Worm (Caenorhabditis elegans) whole organism, late embryonic: ENCODE results near the gene enol-1.

Experiments
- F13H6.1 ChIP-seq: sonication (generic microtip); optimal IDR thresholded peaks from 2 replicates; lab custom pipeline; 2016; ENCODE audit warnings: missing genetic modification characterization, missing compliant biosample characterization
- Y22D7AL.16 ChIP-seq: sonication (generic microtip); optimal IDR thresholded peaks from 2 replicates; lab custom pipeline; 2016; ENCODE audit warnings: missing genetic modification characterization, missing compliant biosample characterization
- ama-1 ChIP-seq: fragments of 150-350 bp; optimal IDR thresholded peaks from 2 replicates; lab custom pipeline; 2014
- ceh-18 ChIP-seq: sonication (generic microtip); optimal IDR thresholded peaks from 2 replicates; lab custom pipeline; 2016; ENCODE audit warnings: missing genetic modification characterization, missing compliant biosample characterization
- ceh-22 ChIP-seq: sonication (generic microtip); optimal IDR thresholded peaks from 2 replicates; lab custom pipeline; 2017; ENCODE audit warnings: missing biosample characterization, missing genetic modification characterization
- ceh-30 ChIP-seq: fragments of 150-350 bp; optimal IDR thresholded peaks from 2 replicates; lab custom pipeline; 2014; ENCODE audit warnings: missing biosample characterization, missing genetic modification characterization
- ceh-34 ChIP-seq: sonication (generic microtip); optimal IDR thresholded peaks from 2 replicates; lab custom pipeline; 2016; ENCODE audit warnings: mild to moderate bottlenecking, missing genetic modification characterization, missing compliant biosample characterization
- ceh-48 ChIP-seq: sonication (generic microtip); optimal IDR thresholded peaks from 2 replicates; lab custom pipeline; 2016; ENCODE audit warnings: missing genetic modification characterization, inconsistent platforms, missing compliant biosample characterization
- ceh-9 ChIP-seq: sonication (generic microtip); optimal IDR thresholded peaks from 2 replicates; lab custom pipeline; 2016; ENCODE audit warnings: mild to moderate bottlenecking, missing genetic modification characterization, inconsistent platforms, missing compliant biosample characterization
- che-1 ChIP-seq: sonication (generic microtip); optimal IDR thresholded peaks from 2 replicates; lab custom pipeline; 2016; ENCODE audit warnings: mild to moderate bottlenecking, missing genetic modification characterization, missing compliant biosample characterization
- dmd-4 ChIP-seq: sonication (generic microtip); optimal IDR thresholded peaks from 2 replicates; lab custom pipeline; 2016; ENCODE audit warnings: borderline replicate concordance, missing genetic modification characterization, missing compliant biosample characterization
- dve-1 ChIP-seq: sonication (generic microtip); optimal IDR thresholded peaks from 2 replicates; lab custom pipeline; 2017; ENCODE audit warnings: antibody characterized with exemption, mild to moderate bottlenecking, missing genetic modification characterization, missing compliant biosample characterization
- elt-2 ChIP-seq: sonication (generic microtip); optimal IDR thresholded peaks from 2 replicates; lab custom pipeline; 2016; ENCODE audit warnings: missing genetic modification reagents, missing genetic modification characterization, missing compliant biosample characterization
- ets-4 ChIP-seq: sonication (generic microtip); optimal IDR thresholded peaks from 2 replicates; lab custom pipeline; 2016; ENCODE audit warnings: missing genetic modification characterization, missing compliant biosample characterization
- fax-1 ChIP-seq: sonication (generic microtip); optimal IDR thresholded peaks from 2 replicates; lab custom pipeline; 2016; ENCODE audit warnings: missing genotype, missing genetic modification characterization, missing compliant biosample characterization
- hlh-30 ChIP-seq: sonication (generic microtip); optimal IDR thresholded peaks from 2 replicates; lab custom pipeline; 2017; ENCODE audit warnings: antibody characterized with exemption, missing genetic modification characterization, missing compliant biosample characterization; ENCODE audit not compliant: insufficient read depth
- lin-11 ChIP-seq: fragments of 200-800 bp; sonication (Bioruptor generic); optimal IDR thresholded peaks from 2 replicates; lab custom pipeline; 2018; ENCODE audit warnings: mild to moderate bottlenecking, missing genetic modification characterization, missing compliant biosample characterization
- mec-3 ChIP-seq: sonication (generic microtip); optimal IDR thresholded peaks from 2 replicates; lab custom pipeline; 2016; ENCODE audit warnings: borderline replicate concordance, missing genetic modification characterization, missing compliant biosample characterization
- nfya-1 ChIP-seq: sonication (generic microtip); optimal IDR thresholded peaks from 2 replicates; lab custom pipeline; 2017; ENCODE audit warnings: missing genetic modification characterization, mild to moderate bottlenecking, missing compliant biosample characterization, antibody characterized with exemption, moderate library complexity
- npax-4 ChIP-seq: sonication (generic microtip); optimal IDR thresholded peaks from 2 replicates; lab custom pipeline; 2016; ENCODE audit warnings: missing genetic modification characterization, missing compliant biosample characterization
- pag-3 ChIP-seq: sonication (generic microtip); optimal IDR thresholded peaks from 2 replicates; lab custom pipeline; 2016; ENCODE audit warnings: missing compliant biosample characterization, missing genetic modification characterization, borderline replicate concordance
- pat-9 ChIP-seq: fragments of 200-800 bp; sonication (Bioruptor generic); optimal IDR thresholded peaks from 2 replicates; lab custom pipeline; 2018; ENCODE audit warnings: mild to moderate bottlenecking, missing genetic modification characterization, moderate library complexity, missing compliant biosample characterization
- pax-1 ChIP-seq: fragments of 150-350 bp; optimal IDR thresholded peaks from 2 replicates; lab custom pipeline; 2014; ENCODE audit warnings: missing biosample characterization, missing genetic modification characterization
- pha-2 ChIP-seq: sonication (generic microtip); optimal IDR thresholded peaks from 2 replicates; lab custom pipeline; 2017; ENCODE audit warnings: mild to moderate bottlenecking, missing genetic modification characterization, missing compliant biosample characterization
- pros-1 ChIP-seq: fragments of 150-350 bp; optimal IDR thresholded peaks from 2 replicates; lab custom pipeline; 2014; ENCODE audit warnings: missing biosample characterization, missing genetic modification reagents, missing genetic modification characterization
- sdc-2 ChIP-seq: sonication (generic microtip); optimal IDR thresholded peaks from 2 replicates; lab custom pipeline; 2016; ENCODE audit warnings: missing genotype, missing genetic modification characterization, missing compliant biosample characterization
- sox-2 ChIP-seq: fragments of 200-800 bp; sonication (Bioruptor generic); IDR thresholded peaks from 2 replicates; pipeline ENCODE4 v1.3.6; 2022; ENCODE audit warnings: missing genetic modification reagents, missing genetic modification characterization, missing compliant biosample characterization
- sox-4 ChIP-seq: sonication (generic microtip); optimal IDR thresholded peaks from 2 replicates; lab custom pipeline; 2017; ENCODE audit warnings: mild to moderate bottlenecking, missing genetic modification characterization, inconsistent platforms, missing compliant biosample characterization
- tbx-2 ChIP-seq: sonication (generic microtip); optimal IDR thresholded peaks from 2 replicates; lab custom pipeline; 2016; ENCODE audit warnings: missing genetic modification characterization, missing compliant biosample characterization
- ttx-3 ChIP-seq: sonication (generic microtip); optimal IDR thresholded peaks from 2 replicates; lab custom pipeline; 2016; ENCODE audit warnings: missing genetic modification reagents, missing genetic modification characterization, missing compliant biosample characterization
- unc-42 ChIP-seq: sonication (generic microtip); optimal IDR thresholded peaks from 2 replicates; lab custom pipeline; 2016; ENCODE audit warnings: missing genotype, missing genetic modification characterization, missing compliant biosample characterization
- unc-55 ChIP-seq: sonication (generic microtip); optimal IDR thresholded peaks from 2 replicates; lab custom pipeline; 2017; ENCODE audit warnings: missing biosample characterization, missing genetic modification reagents, missing genetic modification characterization
- zip-5 ChIP-seq: sonication (generic microtip); optimal IDR thresholded peaks from 2 replicates; lab custom pipeline; 2016; ENCODE audit warnings: missing genetic modification characterization, missing compliant biosample characterization
- ztf-16 ChIP-seq: sonication (generic microtip); optimal IDR thresholded peaks from 2 replicates; lab custom pipeline; 2017; ENCODE audit warnings: missing genetic modification characterization, missing compliant biosample characterization

The enol-1 gene

DNA sequence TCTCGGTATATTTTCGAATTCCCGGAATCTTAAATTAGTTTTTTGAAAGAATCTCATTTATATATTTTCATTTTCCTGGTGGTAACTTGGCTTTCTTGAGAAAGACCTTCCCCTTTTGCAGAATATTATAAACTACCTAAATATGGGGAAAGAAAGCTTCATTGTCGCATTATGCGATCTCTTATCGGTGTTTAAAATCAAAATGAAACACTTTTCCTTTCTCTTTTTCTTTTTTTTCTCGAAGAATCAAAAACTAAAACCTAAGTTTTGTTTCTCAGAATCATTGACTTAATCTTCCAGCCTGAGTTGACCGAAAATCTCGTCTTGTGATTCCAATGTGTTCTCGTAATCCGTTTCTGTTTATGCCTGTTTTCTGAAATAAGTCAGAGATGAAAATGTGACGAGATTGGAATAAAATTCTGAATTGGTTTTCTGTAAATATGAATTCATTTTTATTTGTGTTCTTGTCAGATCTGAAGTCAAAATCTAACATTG, 18.2 kb upstream of the enol-1 start:
- TF ChIP-seq sox-2 (GFP tag; lab: Robert Waterston, UW) (no peak), sox-4 (tag; lab: Kevin White, UChicago) (no peak), hlh-30 (no peak), fax-1 (tag; lab: Kevin White, UChicago) (no peak), ceh-22 (no peak), pag-3 (tag; lab: Kevin White, UChicago) (no peak)

DNA sequence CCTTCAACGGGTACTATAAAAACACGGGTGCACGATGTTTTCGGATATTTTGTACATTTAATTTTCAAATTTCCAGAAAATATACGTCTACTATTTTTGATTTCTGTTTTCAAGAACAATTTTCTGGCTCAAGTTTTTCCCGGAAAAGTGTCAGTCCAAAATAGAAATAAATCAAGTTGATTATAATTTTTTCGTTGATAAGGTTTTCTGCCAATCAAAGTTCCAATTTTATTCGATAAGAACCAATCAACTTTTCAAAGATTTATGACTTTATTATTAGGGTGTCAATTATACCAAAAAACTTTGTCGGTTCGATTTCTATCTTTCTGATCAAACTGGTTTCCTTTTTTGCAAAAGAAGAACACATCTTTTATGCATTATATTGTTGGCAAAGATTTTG, 16.1 kb upstream of the enol-1 start:
- no peak for TF ChIP-seq ceh-22
- no peak for TF ChIP-seq sdc-2 (tag; lab: Kevin White, UChicago)
- no peak for TF ChIP-seq fax-1 (tag; lab: Kevin White, UChicago)
- no peak for TF ChIP-seq ceh-34 (tag; lab: Kevin White, UChicago)
- TF ChIP-seq che-1 (tag; lab: Kevin White, UChicago) = no peak
- TF ChIP-seq zip-5 (tag; lab: Kevin White, UChicago) = no peak
- no peak for TF ChIP-seq npax-4 (tag; lab: Kevin White, UChicago)
- TF ChIP-seq tbx-2 (tag; lab: Kevin White, UChicago) = no peak

DNA sequence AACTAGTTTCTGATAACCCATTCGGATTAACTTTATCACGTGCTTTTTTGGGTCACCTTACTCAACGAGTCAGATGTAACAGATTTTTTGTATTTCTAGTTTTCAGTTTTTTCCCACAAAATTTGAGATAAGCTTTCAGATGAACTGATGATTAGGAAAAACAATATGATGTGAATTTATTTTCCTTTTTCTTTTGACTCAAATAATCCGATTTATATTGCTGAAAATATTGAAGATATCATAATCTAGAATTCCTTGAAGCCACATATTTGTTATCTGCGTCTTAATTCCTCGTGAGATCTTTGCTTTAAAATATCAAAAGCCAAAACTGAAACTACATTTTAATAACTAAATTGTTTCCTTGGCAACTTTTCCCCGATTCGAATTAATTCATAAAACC, 14.1 kb upstream of the enol-1 start:
- TF ChIP-seq F13H6.1 (tag; lab: Kevin White, UChicago) (no peak), pha-2 (tag; lab: Kevin White, UChicago) (no peak), ama-1 (lab: Kevin White, UChicago) (no peak), ceh-34 (tag; lab: Kevin White, UChicago) (no peak), ceh-30 (tag; lab: Kevin White, UChicago) (no peak), pat-9 (tag; lab: Kevin White, UChicago) (no peak), ttx-3 (tag; lab: Kevin White, UChicago) (no peak)
- TF ChIP-seq, all 69 proteins: peak for 0

DNA sequence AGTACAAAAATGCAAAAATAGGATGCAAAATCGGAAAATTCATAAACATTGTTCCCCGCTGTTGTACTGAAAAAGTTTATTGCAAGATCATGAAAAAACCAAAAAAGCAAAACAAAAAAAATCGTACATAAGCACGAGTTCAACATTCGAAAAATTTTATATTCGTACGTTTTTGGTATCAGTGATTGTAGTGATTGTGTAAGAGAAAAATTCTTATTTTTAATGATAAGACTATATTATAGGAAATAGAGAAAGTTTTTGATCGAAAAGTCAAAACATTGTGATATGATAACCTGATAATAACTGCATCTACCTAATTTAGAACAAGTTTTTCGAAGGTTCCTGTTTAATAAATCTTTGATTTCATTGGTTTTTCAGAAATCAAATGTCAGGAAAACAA, 13.5 kb upstream of the enol-1 start:
- no peak for TF ChIP-seq mec-3 (tag; lab: Kevin White, UChicago)
- TF ChIP-seq pros-1 (tag; lab: Kevin White, UChicago) = no peak
- TF ChIP-seq ama-1 (lab: Kevin White, UChicago) = no peak
- no peak for TF ChIP-seq dmd-4 (tag; lab: Kevin White, UChicago)
- no peak for TF ChIP-seq unc-55 (GFP tag; lab: Kevin White, UChicago)
- no peak for TF ChIP-seq ceh-18 (tag; lab: Kevin White, UChicago)
- TF ChIP-seq pat-9 (tag; lab: Kevin White, UChicago) = no peak
- TF ChIP-seq npax-4 (tag; lab: Kevin White, UChicago) = no peak
- TF ChIP-seq ztf-16 = no peak
- TF ChIP-seq ceh-9 = no peak
- TF ChIP-seq, all 69 proteins: peak for 0

DNA sequence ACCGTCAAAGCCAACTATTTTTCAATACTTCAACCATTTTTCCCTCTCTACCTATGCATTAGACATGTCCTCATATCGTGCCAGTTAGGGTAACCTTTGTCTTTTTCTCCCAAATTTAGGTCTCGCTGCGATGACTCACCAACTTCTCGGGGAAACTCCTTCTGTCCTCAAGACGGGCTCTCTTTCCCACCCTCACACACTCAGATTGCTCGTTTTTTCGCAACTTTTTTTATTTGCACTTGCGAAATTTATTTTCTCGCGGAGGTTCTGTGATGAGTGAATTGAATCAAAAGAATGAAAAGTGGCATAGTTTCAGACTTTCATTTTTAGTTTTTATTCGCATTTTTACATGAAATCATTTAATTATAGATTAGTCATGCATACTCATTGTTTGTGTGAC, 10.5 kb upstream of the enol-1 start:
- TF ChIP-seq lin-11 (tag; lab: Kevin White, UChicago) (no peak), hlh-30 (no peak), dve-1 (no peak), unc-42 (tag; lab: Kevin White, UChicago) (no peak), ceh-48 (no peak)

DNA sequence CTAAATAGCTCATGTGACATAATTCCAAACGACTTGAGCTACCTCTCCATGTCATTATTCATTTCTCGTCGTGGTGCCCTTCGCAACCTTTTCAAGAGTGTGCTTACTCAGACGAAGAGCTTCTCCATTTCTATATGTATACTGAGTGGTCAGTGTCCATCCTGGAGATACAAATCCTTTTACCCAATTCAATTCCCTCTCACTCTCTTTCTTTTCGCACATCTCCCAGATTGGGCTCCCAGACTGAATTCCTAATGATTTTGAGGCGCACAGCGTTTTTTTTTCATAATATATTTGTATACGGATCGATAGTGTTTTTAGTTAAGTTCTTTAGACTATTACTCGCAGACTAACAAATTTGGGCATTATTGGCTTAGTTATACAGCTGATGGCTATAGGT, 9.8 kb upstream of the enol-1 start:
- TF ChIP-seq unc-42 (tag; lab: Kevin White, UChicago) (peak; percentile 57), ets-4 (no peak)

DNA sequence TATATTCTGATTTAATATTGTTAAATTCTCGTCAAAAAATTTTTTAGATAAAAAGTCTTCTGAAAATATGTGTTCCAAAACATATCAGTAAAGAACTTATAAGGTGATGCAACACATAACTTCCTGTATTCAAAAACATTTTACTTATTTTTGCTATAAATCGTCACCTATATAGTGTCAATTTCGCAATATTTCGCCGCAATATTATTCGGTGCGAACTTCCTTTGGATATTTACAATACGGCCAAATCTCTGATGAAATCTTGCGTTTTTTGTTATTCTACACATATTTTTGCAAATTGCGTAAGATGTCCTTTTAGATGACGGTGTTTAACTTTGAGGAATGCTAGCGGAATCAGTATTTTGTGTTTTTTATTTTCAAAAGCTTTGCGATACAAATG, 9.3 kb upstream of the enol-1 start:
- TF ChIP-seq ets-4 (no peak), ama-1 (lab: Kevin White, UChicago) (no peak), Y22D7AL.16 (tag; lab: Kevin White, UChicago) (no peak), elt-2 (tag; lab: Kevin White, UChicago) (no peak), che-1 (tag; lab: Kevin White, UChicago) (no peak), pax-1 (tag; lab: Kevin White, UChicago) (no peak), sdc-2 (tag; lab: Kevin White, UChicago) (no peak), ceh-22 (no peak), ceh-30 (tag; lab: Kevin White, UChicago) (no peak), hlh-30 (no peak), zip-5 (tag; lab: Kevin White, UChicago) (no peak), nfya-1 (tag; lab: Kevin White, UChicago) (no peak), lin-11 (tag; lab: Kevin White, UChicago) (no peak), sox-4 (tag; lab: Kevin White, UChicago) (no peak)
